Fruit fly (Drosophila melanogaster): ENCODE data around the gene CG13670.

CG13670 gene

DNA sequence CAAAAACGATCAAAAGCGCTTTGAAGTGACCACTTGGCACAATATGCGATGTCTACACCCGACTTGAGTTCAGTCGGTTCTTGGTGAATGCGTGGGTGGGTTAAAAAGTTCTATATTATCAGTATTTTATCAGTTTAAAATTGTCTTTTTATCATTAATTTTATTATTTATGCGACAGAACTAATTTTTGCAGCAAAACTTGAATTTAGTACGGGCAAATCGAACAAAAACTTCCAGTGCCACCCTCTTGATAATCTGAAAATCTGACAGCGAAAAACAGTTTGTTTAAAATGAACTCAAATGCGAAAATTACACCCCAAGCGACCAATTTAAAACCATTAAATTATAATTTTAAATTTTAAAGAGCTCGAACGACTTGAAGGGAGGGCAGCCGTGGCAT lies 50.4 kb downstream of the CG13670 start:
- TF ChIP-seq Snoo (tag; optimal IDR thresholded peaks at IDR 0.05) (peak; percentile 64), CG8159 (tag; optimal IDR thresholded peaks at IDR 0.05) (no peak)

dm6 chr3L:8371538-8371937 lies 51.0 kb downstream of the CG13670 start:
- TF ChIP-seq CG14655 (GFP tag; optimal IDR thresholded peaks at IDR 0.05) (peak; percentile 1), rn (GFP tag; IDR thresholded peaks at IDR 0.05) (no peak)

All from whole organism, pupa.